Fruit fly (Drosophila melanogaster) whole organism, embryonic: Measurements from ENCODE around the gene CG8369.

Experiments
- Blimp-1 ChIP-seq: fragments of 200-800 bp; sonication (Bioruptor generic); optimal IDR thresholded peaks from 3 replicates; lab custom pipeline; 2018; ENCODE audit warnings: missing biosample characterization, missing genetic modification characterization, mild to moderate bottlenecking, moderate library complexity, missing genetic modification reagents
- CG10267 ChIP-seq: fragments of 200-800 bp; sonication (Bioruptor generic); optimal IDR thresholded peaks from 2 replicates; lab custom pipeline; 2018; ENCODE audit warnings: missing biosample characterization, mild to moderate bottlenecking, missing genetic modification characterization, moderate library complexity
- CG10431 ChIP-seq: fragments of 200-800 bp; sonication (Bioruptor generic); optimal IDR thresholded peaks from 3 replicates; lab custom pipeline; 2018; ENCODE audit warnings: missing biosample characterization, mild to moderate bottlenecking, missing genetic modification characterization
- CG13123 ChIP-seq: fragments of 200-800 bp; sonication (Bioruptor generic); optimal IDR thresholded peaks from 2 replicates; lab custom pipeline; 2016; ENCODE audit warnings: missing biosample characterization, missing genetic modification characterization
- CG13287 ChIP-seq: fragments of 200-800 bp; sonication (Bioruptor generic); IDR thresholded peaks from 2 replicates; pipeline ENCODE4 v1.3.6; 2022; ENCODE audit warnings: missing biosample characterization, missing genetic modification characterization; ENCODE audit not compliant: partially characterized antibody
- CG14965 ChIP-seq: fragments of 200-800 bp; sonication (Bioruptor generic); optimal IDR thresholded peaks from 2 replicates; lab custom pipeline; 2016; ENCODE audit warnings: missing biosample characterization, missing genetic modification characterization, borderline replicate concordance
- CG4730 ChIP-seq: fragments of 200-800 bp; sonication (Bioruptor generic); IDR thresholded peaks from 2 replicates; pipeline ENCODE4 v1.3.6; 2022; ENCODE audit warnings: missing biosample characterization, missing genetic modification characterization
- CG4854 ChIP-seq: fragments of 200-800 bp; sonication (Bioruptor generic); optimal IDR thresholded peaks from 2 replicates; lab custom pipeline; 2016; ENCODE audit warnings: missing biosample characterization, missing genetic modification characterization, inconsistent platforms
- CG6689 ChIP-seq: fragments of 200-800 bp; sonication (Bioruptor generic); IDR thresholded peaks from 2 replicates; pipeline ENCODE4 v1.3.6; 2022; ENCODE audit warnings: missing biosample characterization, missing genetic modification characterization
- CG6791 ChIP-seq: fragments of 200-800 bp; sonication (Bioruptor generic); IDR thresholded peaks from 3 replicates; pipeline ENCODE4 v1.3.6; 2022; ENCODE audit warnings: missing biosample characterization, missing genetic modification characterization; ENCODE audit not compliant: partially characterized antibody
- CG7271 ChIP-seq: fragments of 200-800 bp; sonication (Bioruptor generic); optimal IDR thresholded peaks from 2 replicates; lab custom pipeline; 2018; ENCODE audit warnings: missing biosample characterization, mild to moderate bottlenecking, missing genetic modification characterization, moderate library complexity
- CTCF ChIP-seq: fragments of 200-800 bp; sonication (Bioruptor generic); optimal IDR thresholded peaks from 2 replicates; lab custom pipeline; 2017; ENCODE audit warnings: missing biosample characterization, mild to moderate bottlenecking, missing genetic modification characterization, moderate library complexity
- Dfd ChIP-seq, 2 experiments: fragments of >200 bp; optimal IDR thresholded peaks; 2 replicates each; lab custom pipeline; 2017; ENCODE audit warnings: missing biosample characterization in 2 of 2, missing genetic modification characterization in 2 of 2
- Dll ChIP-seq: fragments of 200-800 bp; sonication (Bioruptor generic); IDR thresholded peaks from 4 replicates; pipeline ENCODE4 v1.3.6; 2022; ENCODE audit warnings: missing biosample characterization, missing genetic modification characterization; ENCODE audit not compliant: partially characterized antibody
- Eip74EF ChIP-seq, 2 experiments: fragments of 200-800 bp in 1 of 2; fragments of >200 bp in 1 of 2; sonication (Bioruptor generic) in 1 of 2; optimal IDR thresholded peaks; 2 replicates each; lab custom pipeline; 2017 to 2019; ENCODE audit warnings: missing biosample characterization in 2 of 2, missing genetic modification characterization in 2 of 2, mild to moderate bottlenecking in 1 of 2, moderate library complexity in 1 of 2
- Ets65A ChIP-seq: fragments of 200-800 bp; sonication (Bioruptor generic); peaks from one replicate; lab custom pipeline; 2016; ENCODE audit warnings: missing biosample characterization, missing genetic modification characterization
- Gsc ChIP-seq: fragments of 200-800 bp; sonication (Bioruptor generic); IDR thresholded peaks from 2 replicates; pipeline ENCODE4 v1.3.6; 2022; ENCODE audit warnings: missing biosample characterization, missing genetic modification characterization
- Kr ChIP-seq: fragments of 200-800 bp; sonication (Bioruptor generic); optimal IDR thresholded peaks from 2 replicates; lab custom pipeline; 2017; ENCODE audit warnings: missing biosample characterization, mild to moderate bottlenecking, missing genetic modification characterization
- Lpt ChIP-seq: fragments of >200 bp; optimal IDR thresholded peaks from 2 replicates; lab custom pipeline; 2018; ENCODE audit warnings: missing biosample characterization, missing genetic modification characterization
- MBD-R2 ChIP-seq: fragments of 200-800 bp; sonication (Bioruptor generic); IDR thresholded peaks from 2 replicates; pipeline ENCODE4 v1.3.6; 2022; ENCODE audit warnings: missing biosample characterization, missing genetic modification characterization
- Max ChIP-seq: fragments of 200-800 bp; sonication (Bioruptor generic); optimal IDR thresholded peaks from 2 replicates; lab custom pipeline; 2016; ENCODE audit warnings: missing biosample characterization, mild to moderate bottlenecking, missing genetic modification characterization
- Rfx ChIP-seq: fragments of 200-800 bp; sonication (Bioruptor generic); IDR thresholded peaks from 2 replicates; pipeline ENCODE4 v1.3.6; 2022; ENCODE audit warnings: missing biosample characterization, missing genetic modification characterization
- Sox102F ChIP-seq: fragments of 200-800 bp; sonication (Bioruptor generic); optimal IDR thresholded peaks from 2 replicates; lab custom pipeline; 2018; ENCODE audit warnings: missing biosample characterization, mild to moderate bottlenecking, missing genetic modification characterization, moderate library complexity
- TFAM ChIP-seq: fragments of 200-800 bp; sonication (Bioruptor generic); optimal IDR thresholded peaks from 2 replicates; lab custom pipeline; 2017; ENCODE audit warnings: missing biosample characterization, missing genetic modification characterization, inconsistent platforms
- Tbp ChIP-seq: fragments of >200 bp; optimal IDR thresholded peaks from 2 replicates; lab custom pipeline; 2018; ENCODE audit warnings: missing biosample characterization, missing genetic modification characterization
- abd-A ChIP-seq: fragments of 200-800 bp; sonication (Bioruptor generic); optimal IDR thresholded peaks from 3 replicates; lab custom pipeline; 2019; ENCODE audit warnings: missing biosample characterization, mild to moderate bottlenecking, missing genetic modification characterization, moderate library complexity
- ara ChIP-seq: fragments of 200-800 bp; sonication (Bioruptor generic); IDR thresholded peaks from 2 replicates; pipeline ENCODE4 v1.3.6; 2022; ENCODE audit warnings: missing biosample characterization, missing genetic modification characterization
- bbx ChIP-seq: fragments of 200-800 bp; sonication (Bioruptor generic); IDR thresholded peaks from 2 replicates; pipeline ENCODE4 v1.3.6; 2022; ENCODE audit warnings: missing biosample characterization, missing genetic modification characterization; ENCODE audit not compliant: partially characterized antibody
- ci ChIP-seq: fragments of 200-800 bp; sonication (Bioruptor generic); IDR thresholded peaks from 3 replicates; pipeline ENCODE4 v1.3.6; 2022; ENCODE audit warnings: missing biosample characterization, missing genetic modification characterization
- ewg ChIP-seq: fragments of 200-800 bp; sonication (Bioruptor generic); optimal IDR thresholded peaks from 3 replicates; lab custom pipeline; 2017; ENCODE audit warnings: mild to moderate bottlenecking, missing biosample characterization, missing genetic modification reagents, missing genetic modification characterization
- gce ChIP-seq: fragments of 200-800 bp; sonication (Bioruptor generic); IDR thresholded peaks from 3 replicates; pipeline ENCODE4 v1.3.6; 2022; ENCODE audit warnings: missing biosample characterization, missing genetic modification characterization
- gem ChIP-seq: fragments of 200-800 bp; sonication (Bioruptor generic); optimal IDR thresholded peaks from 2 replicates; lab custom pipeline; 2019; ENCODE audit warnings: missing biosample characterization, mild to moderate bottlenecking, missing genetic modification characterization, moderate library complexity
- kni ChIP-seq: fragments of 200-800 bp; sonication (Bioruptor generic); optimal IDR thresholded peaks from 3 replicates; lab custom pipeline; 2017; ENCODE audit warnings: mild to moderate bottlenecking, missing biosample characterization, missing genetic modification reagents, missing genetic modification characterization
- lilli ChIP-seq: fragments of 200-800 bp; sonication (Bioruptor generic); optimal IDR thresholded peaks from 3 replicates; lab custom pipeline; 2016; ENCODE audit warnings: missing biosample characterization, missing genetic modification characterization
- mld ChIP-seq: fragments of 200-800 bp; sonication (Bioruptor generic); IDR thresholded peaks from 3 replicates; pipeline ENCODE4 v1.3.6; 2022; ENCODE audit warnings: missing biosample characterization, missing genetic modification characterization; ENCODE audit not compliant: partially characterized antibody
- org-1 ChIP-seq: fragments of 200-800 bp; sonication (Bioruptor generic); optimal IDR thresholded peaks from 2 replicates; lab custom pipeline; 2017; ENCODE audit warnings: missing biosample characterization, missing genetic modification characterization
- peb ChIP-seq: fragments of 200-800 bp; sonication (Bioruptor generic); IDR thresholded peaks from 2 replicates; pipeline ENCODE4 v1.3.6; 2022; ENCODE audit warnings: missing biosample characterization, missing genetic modification characterization
- sc ChIP-seq, 3 experiments: fragments of >200 bp in 2 of 3; fragments of 200-800 bp in 1 of 3; sonication (Bioruptor generic) in 1 of 3; optimal IDR thresholded peaks; 2 replicates in 2 of 3; 3 replicates in 1 of 3; lab custom pipeline; 2017; ENCODE audit warnings: mild to moderate bottlenecking in 1 of 3, missing biosample characterization in 1 of 3, missing genetic modification characterization in 1 of 3, missing genetic modification reagents in 1 of 3
- seq ChIP-seq: fragments of 200-800 bp; sonication (Bioruptor generic); IDR thresholded peaks from 2 replicates; pipeline ENCODE4 v1.3.6; 2022; ENCODE audit warnings: missing biosample characterization, missing genetic modification characterization
- sim ChIP-seq: fragments of 200-800 bp; sonication (Bioruptor generic); IDR thresholded peaks from 2 replicates; pipeline ENCODE4 v1.3.6; 2022; ENCODE audit warnings: missing biosample characterization, missing genetic modification characterization
- sisA ChIP-seq: fragments of 200-800 bp; sonication (Bioruptor generic); IDR thresholded peaks from 2 replicates; pipeline ENCODE4 v1.3.6; 2022; ENCODE audit warnings: missing biosample characterization, missing genetic modification characterization
- vvl ChIP-seq: fragments of 200-800 bp; sonication (Bioruptor generic); IDR thresholded peaks from 2 replicates; pipeline ENCODE4 v1.3.6; 2022; ENCODE audit warnings: missing biosample characterization, missing genetic modification characterization
- zfh2 ChIP-seq: fragments of 200-800 bp; sonication (Bioruptor generic); optimal IDR thresholded peaks from 2 replicates; lab custom pipeline; 2016; ENCODE audit warnings: missing biosample characterization, missing genetic modification characterization

CG8369 gene

DNA sequence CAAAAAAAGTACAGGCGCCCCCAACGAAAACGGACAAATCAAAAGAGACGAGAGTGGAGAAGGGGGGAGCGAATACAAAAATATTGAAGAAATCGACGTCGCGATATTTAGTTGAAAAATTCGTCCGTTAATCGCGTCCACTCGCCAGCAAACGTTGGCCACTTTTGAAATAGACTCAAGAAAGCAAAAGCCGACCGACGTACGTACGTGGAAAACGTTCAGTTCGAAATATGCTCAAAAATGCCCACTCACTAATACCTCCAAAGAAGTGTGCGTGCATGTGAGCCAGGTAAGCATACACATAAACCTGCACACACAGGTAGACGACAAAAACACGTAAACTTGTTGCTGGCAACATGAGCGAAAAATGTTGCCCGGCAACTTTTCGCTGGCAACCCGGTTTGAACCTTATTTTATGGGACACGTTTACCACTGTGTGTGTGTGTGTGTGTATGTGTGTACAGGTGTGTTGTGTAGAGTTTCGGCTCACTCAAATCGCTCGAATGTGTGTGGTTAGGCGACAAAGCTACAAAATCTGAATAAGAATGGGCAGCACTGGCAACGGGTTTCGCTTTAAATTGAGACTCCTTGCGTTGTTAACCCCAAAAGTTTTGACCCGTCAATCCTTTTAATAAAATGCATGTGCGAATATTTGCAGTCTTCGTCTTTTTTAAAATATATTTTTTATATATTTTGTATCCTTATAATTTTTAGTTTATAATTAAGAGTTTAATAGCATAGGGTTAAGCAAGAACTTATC is 35.9 kb downstream of the CG8369 start (continued):
- no peak for TF ChIP-seq Max (GFP tag; lab: Kevin White, UChicago)
- TF ChIP-seq ewg (GFP tag; lab: Kevin White, UChicago), result no peak
- TF ChIP-seq Dll (GFP tag; lab: Robert Waterston, UW), result 0 out of 4 replicates have a peak, but pooled peaks have one; percentile 41
- no peak for TF ChIP-seq MBD-R2 (GFP tag; lab: Robert Waterston, UW)
- TF ChIP-seq TFAM (GFP tag; lab: Kevin White, UChicago), result no peak
- 0 out of 3 replicates have a peak, but pooled peaks have one; percentile 57 for TF ChIP-seq ci (GFP tag; lab: Robert Waterston, UW)

DNA sequence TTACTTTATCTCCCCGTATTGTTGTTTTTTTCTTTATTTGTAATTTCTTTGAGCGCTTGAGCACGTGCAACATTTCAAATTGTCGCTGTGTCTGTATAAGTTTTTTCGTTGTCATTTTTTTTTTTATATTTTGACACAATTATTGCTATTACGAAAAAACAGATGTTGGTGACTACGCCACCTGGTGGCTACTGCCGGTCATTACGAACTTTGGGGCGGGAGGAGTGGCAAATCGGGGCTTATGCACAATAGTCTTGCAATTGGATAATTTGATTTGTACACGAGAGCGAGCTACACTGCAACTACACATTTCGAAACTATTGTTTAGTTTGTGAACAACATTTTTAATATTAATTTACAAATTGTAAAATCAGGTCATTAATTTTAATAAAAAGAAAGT is 37.5 kb downstream of the CG8369 start:
- no peak for TF ChIP-seq CG13123 (GFP tag; lab: Kevin White, UChicago)
- TF ChIP-seq gem, result peak; percentile 6
- no peak for TF ChIP-seq CG7271 (tag; lab: Kevin White, UChicago)
- TF ChIP-seq CTCF, result peak; percentile 73
- no peak for TF ChIP-seq CG6689 (GFP tag; lab: Robert Waterston, UW)
- no peak for TF ChIP-seq CG4730 (GFP tag; lab: Robert Waterston, UW)
- no peak for TF ChIP-seq Eip74EF (GFP tag; optimal IDR thresholded peaks at IDR 0.05; lab: Kevin White, UChicago)
- TF ChIP-seq Sox102F (GFP tag; lab: Kevin White, UChicago), result peak; percentile 18

DNA sequence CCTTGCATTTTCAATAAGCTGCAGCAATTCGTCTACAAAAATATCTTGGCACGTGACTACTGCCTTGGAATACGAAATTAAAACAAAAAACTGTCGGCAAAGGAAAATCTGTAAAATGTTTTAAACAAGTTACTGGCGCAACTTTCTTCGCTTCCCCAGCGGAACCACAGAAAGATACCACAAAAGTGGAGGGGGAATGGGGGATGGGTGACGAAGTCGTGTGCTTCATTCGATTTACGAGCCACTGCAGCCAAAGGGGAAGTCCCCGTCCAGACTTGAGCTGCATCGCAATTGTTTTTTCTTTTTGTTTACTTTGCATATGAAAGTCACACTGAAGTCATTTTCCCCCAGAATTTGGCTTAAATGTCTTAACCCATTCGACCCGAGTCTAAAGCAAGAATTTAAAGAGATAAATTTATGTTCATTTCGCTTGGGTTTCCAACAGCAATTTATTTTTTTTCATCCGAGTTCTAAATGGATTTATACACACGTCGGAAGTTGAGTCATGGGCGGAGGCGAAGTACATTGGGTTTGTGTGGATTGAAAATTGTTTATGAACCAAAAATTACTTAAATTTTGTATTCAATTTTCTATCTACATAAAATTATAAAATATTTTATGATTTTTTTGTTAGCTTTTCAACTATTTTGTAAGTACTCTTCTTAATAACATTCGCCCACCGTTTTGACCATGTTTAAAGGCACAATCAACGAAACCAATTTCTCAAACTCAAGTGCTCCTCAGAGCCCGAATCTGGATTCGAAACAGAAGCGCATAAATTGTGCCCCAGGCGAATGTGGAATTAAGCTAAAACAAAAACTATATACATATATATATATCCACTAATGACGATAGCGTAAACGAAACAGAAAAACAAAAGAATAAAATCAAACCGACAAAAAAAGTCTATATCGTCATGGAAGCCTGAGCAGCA is 38.6 kb downstream of the CG8369 start:
- TF ChIP-seq peb (GFP tag; lab: Robert Waterston, UW) (no peak), ara (GFP tag; lab: Robert Waterston, UW) (no peak), gce (GFP tag; lab: Robert Waterston, UW) (0 out of 3 replicates have a peak, but pooled peaks have one; percentile 11), seq (GFP tag; lab: Robert Waterston, UW) (no peak), CG13287 (GFP tag; lab: Robert Waterston, UW) (no peak), CG6791 (0 out of 3 replicates have a peak, but pooled peaks have one; percentile 9), lilli (GFP tag; lab: Kevin White, UChicago) (no peak), mld (GFP tag; lab: Robert Waterston, UW) (no peak), CG10267 (tag; lab: Kevin White, UChicago) (no peak), Tbp (GFP tag; lab: Kevin White, UChicago) (no peak), ci (GFP tag; lab: Robert Waterston, UW) (0 out of 3 replicates have a peak, but pooled peaks have one; percentile 24), CG10431 (no peak), Lpt (GFP tag; lab: Kevin White, UChicago) (no peak), Kr (GFP tag; lab: Kevin White, UChicago) (no peak), CG14965 (no peak), CG4854 (GFP tag; lab: Kevin White, UChicago) (no peak), sc (optimal IDR thresholded peaks at IDR 0.05; lab: Kevin White, UChicago) (no peak), sc (GFP tag; optimal IDR thresholded peaks at IDR 0.05; lab: Kevin White, UChicago) (no peak), abd-A (tag; lab: Kevin White, UChicago) (no peak), Rfx (GFP tag; lab: Robert Waterston, UW) (no peak), Dll (GFP tag; lab: Robert Waterston, UW) (no peak), org-1 (no peak), sisA (GFP tag; lab: Robert Waterston, UW) (no peak), vvl (GFP tag; lab: Robert Waterston, UW) (peak; percentile 23; the same call in 1 of the 2 replicates), Blimp-1 (GFP tag; lab: Kevin White, UChicago) (peak; percentile 55), bbx (GFP tag; lab: Robert Waterston, UW) (no peak), zfh2 (no peak), Dfd (GFP tag; optimal IDR thresholded peaks at IDR 0.05; lab: Kevin White, UChicago) (no peak), kni (GFP tag; lab: Kevin White, UChicago) (peak; percentile 84), Ets65A (GFP tag; lab: Kevin White, UChicago) (peak; percentile 40), sim (GFP tag; lab: Robert Waterston, UW) (no peak), Gsc (GFP tag; lab: Robert Waterston, UW) (no peak)
